Fruit fly (Drosophila melanogaster): ENCODE data around the gene Mi-2.

The Mi-2 gene

DNA sequence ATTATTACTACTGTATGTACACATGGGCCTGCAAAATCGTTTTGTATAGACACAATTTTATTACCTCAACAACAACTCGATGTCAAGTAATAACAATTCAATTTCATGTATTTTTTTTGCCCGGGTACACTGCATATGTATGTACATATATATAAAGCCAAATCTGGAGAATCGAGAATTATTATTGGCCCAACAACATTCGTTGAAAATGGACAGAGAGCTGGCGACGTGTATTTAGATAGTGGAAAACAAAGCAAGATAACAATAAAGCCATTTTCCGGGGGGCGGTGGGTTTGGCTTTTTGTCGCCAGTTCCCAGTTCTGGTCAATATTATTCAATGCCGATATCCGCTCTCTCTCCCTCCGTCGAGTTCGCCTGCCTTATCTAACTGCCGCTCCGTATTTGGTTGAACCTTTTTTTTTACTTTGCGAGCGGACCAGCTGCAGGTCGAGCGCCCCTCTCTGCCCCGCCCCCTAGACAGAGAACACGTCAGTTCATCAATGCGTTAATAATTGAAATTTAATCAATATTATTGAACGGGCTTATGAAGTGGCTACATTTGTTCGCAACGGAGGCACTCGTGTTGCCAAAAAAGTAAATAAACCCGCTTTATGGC, 19.8 kb upstream of the Mi-2 start:
- no peak for TF ChIP-seq Myc (optimal IDR thresholded peaks at IDR 0.05)
- no peak for TF ChIP-seq Sin3A (optimal IDR thresholded peaks at IDR 0.05)
- no peak for TF ChIP-seq psq (optimal IDR thresholded peaks at IDR 0.05)
- TF ChIP-seq h (optimal IDR thresholded peaks at IDR 0.05): no peak
- TF ChIP-seq ttk (optimal IDR thresholded peaks at IDR 0.05): no peak
- no peak for TF ChIP-seq insv (optimal IDR thresholded peaks at IDR 0.05)

DNA sequence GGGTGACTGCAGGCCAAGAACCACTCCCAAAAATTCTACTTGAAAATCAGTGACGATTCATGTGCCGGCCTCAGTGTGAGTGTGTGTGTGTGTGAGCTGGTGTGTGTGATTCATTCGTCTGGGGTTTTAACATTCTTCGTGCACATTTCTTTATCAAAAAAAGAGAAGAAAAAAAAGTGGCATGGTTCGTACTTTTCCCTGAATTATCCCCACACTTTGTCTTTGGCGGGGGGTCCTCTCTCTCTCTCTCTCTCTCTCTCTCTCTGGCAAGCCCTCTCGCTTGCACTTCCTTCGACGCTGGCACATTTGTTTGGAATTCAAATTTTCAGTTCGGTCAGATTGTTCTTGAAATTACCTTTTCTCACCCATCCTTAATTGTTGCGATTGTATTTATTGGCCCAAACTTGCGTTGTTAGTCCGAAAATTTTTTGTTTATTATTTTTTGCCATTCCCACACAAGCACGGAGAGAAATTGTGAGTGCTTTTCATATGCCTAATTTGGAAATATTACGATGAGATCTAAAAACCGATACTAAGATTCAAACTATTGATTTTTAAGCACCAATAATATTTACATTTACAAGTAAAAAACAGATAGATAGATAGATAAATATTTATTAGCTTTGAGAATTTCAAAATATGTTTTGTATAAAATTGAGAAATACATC, 19.2 kb upstream of the Mi-2 start:
- TF ChIP-seq psq (optimal IDR thresholded peaks at IDR 0.05) (no peak), h (optimal IDR thresholded peaks at IDR 0.05) (no peak), Sin3A (optimal IDR thresholded peaks at IDR 0.05) (no peak), Myc (optimal IDR thresholded peaks at IDR 0.05) (no peak), insv (optimal IDR thresholded peaks at IDR 0.05) (no peak), ttk (optimal IDR thresholded peaks at IDR 0.05) (no peak)

DNA sequence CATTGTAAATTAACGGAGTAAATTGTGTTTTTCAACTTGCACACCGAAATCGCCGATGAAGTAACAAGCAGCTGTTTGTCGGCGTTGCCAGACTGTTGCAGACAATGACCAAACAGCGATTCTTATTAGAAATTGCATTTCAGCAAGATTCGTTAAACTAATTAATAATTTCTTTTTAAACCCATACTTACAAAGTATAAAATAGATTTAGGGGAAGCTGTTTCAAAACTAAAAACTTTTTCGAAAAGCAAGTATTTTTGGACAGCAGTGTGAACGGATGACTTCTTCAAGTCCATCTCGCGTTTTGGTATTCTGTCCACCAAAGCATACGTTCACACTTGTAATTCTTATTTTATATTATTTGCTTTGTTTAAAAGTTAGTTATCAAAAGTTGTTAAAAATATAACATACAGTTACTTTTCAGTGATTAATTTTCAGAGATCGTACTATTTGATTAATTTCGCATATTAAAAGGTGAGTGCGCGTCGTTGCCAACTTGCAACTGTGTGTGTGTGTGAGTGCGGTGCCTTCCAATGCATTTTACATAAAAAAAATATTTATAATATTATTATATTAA, 18.5 kb upstream of the Mi-2 start, which contains the start of the genes CG8004 and RhoGDI:
CG8004 (minus strand) TSS at position 74 of the 577 bp plus-strand sequence.
RhoGDI (plus strand) TSS at position 309 of the 577 bp plus-strand sequence.
- TF ChIP-seq ttk (optimal IDR thresholded peaks at IDR 0.05) (no peak), psq (optimal IDR thresholded peaks at IDR 0.05) (no peak)

DNA sequence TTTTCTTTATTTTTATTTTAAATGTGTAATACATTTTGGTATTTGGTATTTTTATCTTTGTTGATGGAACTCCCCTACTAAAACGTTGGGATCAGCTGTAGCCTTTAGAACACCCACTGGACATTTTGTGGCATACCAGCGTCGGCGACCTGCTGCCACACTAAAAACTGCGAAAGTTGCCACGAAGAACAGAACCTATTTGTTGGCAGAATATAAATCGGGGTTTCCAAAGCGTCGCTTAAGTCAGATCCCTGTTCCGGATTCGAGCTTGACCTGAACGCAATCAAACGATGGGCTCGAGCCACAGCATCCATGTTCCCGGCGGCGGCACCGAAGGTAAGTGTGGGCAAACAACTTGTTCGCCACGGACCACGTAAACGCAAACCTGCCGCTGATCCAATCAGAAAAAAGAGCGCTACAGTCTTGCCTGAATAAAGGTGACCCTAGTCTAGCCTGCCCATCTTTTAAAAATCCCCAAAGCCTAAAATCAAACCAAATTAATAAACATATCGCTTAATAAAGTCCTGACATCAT, 14.8 kb upstream of the Mi-2 start, which contains the start of gene Grasp65:
Grasp65 (plus strand) TSS at position 173 of the 534 bp plus-strand sequence.
- TF ChIP-seq insv (optimal IDR thresholded peaks at IDR 0.05) (no peak), ttk (optimal IDR thresholded peaks at IDR 0.05) (no peak), psq (optimal IDR thresholded peaks at IDR 0.05) (no peak), Myc (optimal IDR thresholded peaks at IDR 0.05) (no peak), Sin3A (optimal IDR thresholded peaks at IDR 0.05) (no peak), h (optimal IDR thresholded peaks at IDR 0.05) (no peak)

DNA sequence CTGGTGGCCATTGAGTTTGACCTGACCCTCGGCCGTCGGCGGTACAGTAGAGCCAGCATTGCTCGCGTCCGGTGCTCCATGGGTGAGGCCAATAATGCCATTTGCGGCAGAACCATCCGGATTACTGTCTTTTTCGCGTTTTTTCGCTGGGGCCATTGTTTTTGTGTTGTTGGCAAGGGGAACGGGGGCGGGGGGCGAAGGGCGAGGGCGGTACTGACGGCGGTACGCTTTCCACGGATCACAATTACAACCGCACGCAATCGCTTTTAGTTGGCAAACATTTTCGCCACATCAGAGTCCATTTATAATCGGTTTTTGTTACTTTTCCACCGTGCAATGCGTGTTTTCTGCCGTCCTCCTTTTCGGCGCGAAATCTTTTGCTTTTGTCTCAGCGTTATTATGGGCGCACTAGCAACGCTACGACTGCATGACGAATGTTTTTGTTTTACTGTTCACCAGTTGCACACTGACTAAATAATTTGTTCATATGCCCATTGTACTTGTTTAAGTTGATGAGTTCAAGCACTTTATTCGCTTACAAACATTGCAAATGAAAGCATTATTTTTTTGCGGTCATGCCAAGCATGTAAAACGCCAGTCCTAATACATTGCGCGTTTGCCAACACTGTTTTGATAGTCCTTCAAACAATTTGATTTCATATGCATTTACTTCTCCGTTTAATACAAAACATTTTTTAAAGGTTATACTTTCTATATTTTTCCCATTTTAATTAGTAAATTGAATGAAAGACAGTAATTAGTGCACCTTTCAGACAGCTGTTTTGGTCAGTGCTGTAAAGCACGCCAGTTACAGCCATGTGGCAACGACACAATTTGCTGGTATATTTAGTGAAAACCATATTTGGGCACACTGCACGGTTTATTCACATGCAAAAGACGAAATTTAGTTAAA, 13.1 kb upstream of the Mi-2 start, which contains the start of gene Pfdn6:
Pfdn6 (plus strand) TSS at position 839 of the 913 bp plus-strand sequence.
- no peak for TF ChIP-seq Myc (optimal IDR thresholded peaks at IDR 0.05)
- no peak for TF ChIP-seq Sin3A (optimal IDR thresholded peaks at IDR 0.05)
- no peak for TF ChIP-seq insv (optimal IDR thresholded peaks at IDR 0.05)

DNA sequence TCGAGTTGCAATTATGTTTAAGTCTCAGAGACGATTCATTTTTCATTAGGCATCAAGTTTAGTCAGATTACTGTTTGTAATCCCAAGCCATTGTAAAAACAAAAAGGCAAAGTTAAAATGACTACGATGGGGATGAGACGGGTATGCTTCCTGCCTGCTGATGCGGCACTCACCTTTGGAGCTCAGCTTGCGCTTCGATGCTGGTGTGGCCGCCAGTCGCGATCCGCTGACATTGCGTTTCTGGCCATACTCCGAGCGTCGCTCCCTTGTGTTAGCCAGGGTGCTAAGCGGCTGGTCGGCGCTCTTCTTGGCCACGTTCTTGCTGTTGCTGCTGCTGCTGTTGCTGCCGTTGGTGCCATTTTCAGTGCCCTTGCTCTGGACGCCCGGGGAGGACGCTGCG, 10.0 kb upstream of the Mi-2 start:
- TF ChIP-seq h (optimal IDR thresholded peaks at IDR 0.05) (no peak), ttk (optimal IDR thresholded peaks at IDR 0.05) (no peak), Sin3A (optimal IDR thresholded peaks at IDR 0.05) (no peak), Myc (optimal IDR thresholded peaks at IDR 0.05) (no peak), psq (optimal IDR thresholded peaks at IDR 0.05) (no peak), insv (optimal IDR thresholded peaks at IDR 0.05) (no peak)

DNA sequence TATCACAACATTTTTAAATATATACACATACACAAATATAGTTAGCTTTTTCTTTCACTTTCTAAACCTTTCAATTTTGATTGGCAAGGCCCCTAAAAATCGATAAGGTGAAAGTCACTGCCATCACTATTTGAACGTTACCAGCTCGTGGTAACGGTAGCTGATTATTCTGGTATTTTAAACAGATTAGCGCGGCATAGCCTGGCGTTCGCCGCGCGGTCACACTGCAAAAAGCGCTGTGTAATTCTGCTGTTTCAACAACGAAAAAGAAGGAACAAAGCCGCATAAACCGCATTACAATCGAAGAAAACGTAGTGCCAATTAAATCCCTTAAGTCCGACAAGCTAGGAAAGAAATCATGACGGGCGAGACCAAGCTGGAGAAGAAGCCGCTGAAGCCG, 4.8 kb upstream of the Mi-2 start, which contains the start of gene Rpn1:
Rpn1 (plus strand) TSS at position 219 of the 400 bp plus-strand sequence.
- no peak for TF ChIP-seq Sin3A (optimal IDR thresholded peaks at IDR 0.05)
- TF ChIP-seq h (optimal IDR thresholded peaks at IDR 0.05): no peak
- TF ChIP-seq psq (optimal IDR thresholded peaks at IDR 0.05): no peak
- TF ChIP-seq Myc (optimal IDR thresholded peaks at IDR 0.05): no peak
- no peak for TF ChIP-seq ttk (optimal IDR thresholded peaks at IDR 0.05)
- no peak for TF ChIP-seq insv (optimal IDR thresholded peaks at IDR 0.05)

DNA sequence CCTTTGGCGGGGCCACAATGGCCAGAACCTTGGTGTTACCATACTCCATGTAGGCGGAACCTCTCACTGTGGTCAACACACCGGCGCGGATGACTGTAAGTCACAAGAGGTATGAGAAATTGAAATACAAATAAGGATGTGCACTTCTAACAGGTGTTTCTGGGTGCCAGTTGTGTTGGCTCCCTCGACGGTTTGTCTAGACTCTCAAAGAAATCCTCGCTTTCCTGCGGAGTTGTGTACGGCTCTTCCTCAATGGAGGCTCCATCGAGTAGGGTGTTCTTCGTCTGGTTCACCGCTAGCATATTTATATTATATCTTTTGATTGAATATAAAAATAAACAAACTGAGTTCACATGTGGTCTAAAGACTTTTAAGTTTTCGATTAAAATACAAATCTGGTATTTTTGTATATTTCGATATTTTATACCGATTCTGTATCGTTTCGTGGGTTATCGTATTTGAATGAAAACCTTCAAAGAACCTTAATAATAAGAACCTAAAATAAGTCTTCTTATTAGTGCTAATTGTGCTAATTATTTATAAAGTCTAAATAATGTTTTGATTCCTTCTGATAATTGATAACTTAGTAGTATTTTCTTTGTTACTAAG, 3.4 kb upstream of the Mi-2 start, which contains the start of gene Mtr3:
Mtr3 (minus strand) TSS at position 388 of the 609 bp plus-strand sequence.
- TF ChIP-seq Myc (optimal IDR thresholded peaks at IDR 0.05) (no peak), insv (optimal IDR thresholded peaks at IDR 0.05) (no peak), psq (optimal IDR thresholded peaks at IDR 0.05) (no peak), h (optimal IDR thresholded peaks at IDR 0.05) (no peak), ttk (optimal IDR thresholded peaks at IDR 0.05) (no peak)

DNA sequence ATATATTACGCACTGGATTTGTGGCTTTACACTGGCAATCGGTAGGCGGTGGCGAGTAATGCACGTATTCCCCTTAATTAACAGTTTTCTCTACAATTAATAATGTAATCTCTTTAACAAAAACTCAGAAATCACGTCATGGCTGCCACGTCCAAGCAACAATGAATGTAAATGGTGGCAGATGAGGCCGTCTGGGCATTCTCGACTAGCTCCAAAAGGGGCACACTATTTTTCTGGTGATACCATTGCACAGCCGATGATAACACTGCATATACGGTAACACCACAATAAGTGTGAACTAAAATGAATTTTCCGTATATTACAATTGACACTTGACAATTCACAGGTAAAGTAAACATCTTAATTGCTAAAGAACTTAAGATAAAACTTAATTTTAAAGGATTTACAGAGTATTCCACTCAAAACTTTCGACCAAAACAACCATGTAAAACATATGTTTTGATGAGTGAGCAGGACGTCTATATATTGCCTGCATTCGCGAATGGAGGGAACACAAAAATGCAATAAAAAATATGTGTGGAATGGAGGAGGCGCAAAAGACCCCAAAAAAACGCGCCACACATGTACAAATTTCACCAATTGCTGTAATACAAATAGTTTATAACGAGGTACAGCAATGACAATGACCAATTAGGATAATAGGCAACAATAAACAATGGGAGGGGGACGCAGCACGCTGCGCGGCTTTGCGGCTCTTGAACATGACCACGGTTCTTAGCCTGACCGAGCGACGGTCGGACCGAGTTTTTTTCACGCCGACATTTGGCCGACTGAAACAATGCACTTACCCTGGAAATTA, 571 bp downstream of the Mi-2 start:
- TF ChIP-seq psq (optimal IDR thresholded peaks at IDR 0.05) (peak; percentile 10), Myc (optimal IDR thresholded peaks at IDR 0.05) (no peak)

DNA sequence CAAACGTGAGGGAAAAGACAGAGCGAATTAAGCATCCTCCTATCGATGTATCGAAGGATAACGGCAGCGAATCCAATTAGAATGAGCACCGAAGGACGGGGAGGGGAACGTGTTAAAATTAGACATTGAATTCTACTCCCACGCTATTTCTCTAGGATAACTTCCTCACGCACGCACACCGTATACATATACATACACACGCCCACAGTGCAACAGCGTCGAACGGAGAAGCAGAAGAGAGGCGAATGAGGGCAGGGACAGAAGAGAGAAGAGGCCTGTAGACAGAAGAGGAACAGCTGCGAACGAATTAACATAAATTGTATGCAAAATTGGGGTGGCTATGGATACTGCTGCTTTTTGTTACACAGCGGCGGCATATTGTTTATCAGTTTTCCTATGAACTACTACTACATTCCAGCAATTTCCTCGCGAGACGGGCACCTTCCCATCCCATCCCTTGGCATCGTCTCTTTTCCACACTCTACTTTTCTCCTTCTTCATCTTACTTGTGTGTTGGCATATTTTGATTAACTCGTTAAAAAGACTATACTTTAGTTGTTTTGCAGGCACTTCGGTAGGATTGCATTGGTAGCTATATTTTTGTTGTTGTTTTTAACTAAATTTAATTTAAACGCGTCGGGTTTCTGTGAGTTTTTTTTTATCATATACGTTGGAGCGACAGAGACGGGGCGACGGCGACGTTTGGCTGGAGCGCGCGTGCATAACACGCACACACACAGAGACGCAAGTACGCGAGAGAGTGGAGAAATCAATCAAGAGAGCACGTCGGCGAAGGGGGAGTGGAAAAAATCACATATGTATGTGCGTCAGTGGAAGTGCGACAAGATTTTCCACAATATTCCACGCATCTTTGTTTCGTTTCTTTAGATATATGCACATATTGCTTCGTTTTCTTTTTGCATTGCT, 1.6 kb downstream of the Mi-2 start:
- no peak for TF ChIP-seq insv (optimal IDR thresholded peaks at IDR 0.05)
- no peak for TF ChIP-seq ttk (optimal IDR thresholded peaks at IDR 0.05)
- no peak for TF ChIP-seq psq (optimal IDR thresholded peaks at IDR 0.05)
